Fruit fly (Drosophila melanogaster) whole organism, embryonic: ENCODE data around the gene CG12009.

Experiments
- CG11560 ChIP-seq: fragments of 200-800 bp; sonication (Bioruptor generic); IDR thresholded peaks from 3 replicates; pipeline ENCODE4 v1.3.6; 2022; ENCODE audit warnings: missing biosample characterization, missing genetic modification characterization
- CG12744 ChIP-seq: fragments of 200-800 bp; sonication (Bioruptor generic); optimal IDR thresholded peaks from 2 replicates; lab custom pipeline; 2016; ENCODE audit warnings: missing biosample characterization, missing genetic modification characterization
- CG6813 ChIP-seq: fragments of 200-800 bp; sonication (Bioruptor generic); optimal IDR thresholded peaks from 2 replicates; lab custom pipeline; 2017; ENCODE audit warnings: missing biosample characterization, missing genetic modification characterization, mild to moderate bottlenecking, moderate library complexity, missing genetic modification reagents
- Med ChIP-seq: fragments of 200-800 bp; sonication (Bioruptor generic); peaks from one replicate; lab custom pipeline; 2016; ENCODE audit warnings: missing biosample characterization, missing genetic modification characterization, mild to moderate bottlenecking, inconsistent platforms, moderate library complexity
- Scr ChIP-seq: fragments of 200-800 bp; sonication (Bioruptor generic); IDR thresholded peaks from 2 replicates; pipeline ENCODE4 v1.3.6; 2022; ENCODE audit warnings: missing biosample characterization, missing genetic modification characterization; ENCODE audit not compliant: partially characterized antibody
- her ChIP-seq: fragments of 200-800 bp; sonication (Bioruptor generic); optimal IDR thresholded peaks from 2 replicates; lab custom pipeline; 2016; ENCODE audit warnings: missing biosample characterization, missing genetic modification characterization
- rib ChIP-seq: fragments of 200-800 bp; sonication (Bioruptor generic); IDR thresholded peaks from 2 replicates; pipeline ENCODE4 v1.3.6; 2022; ENCODE audit warnings: missing biosample characterization, missing genetic modification characterization
- trem ChIP-seq: fragments of 200-800 bp; optimal IDR thresholded peaks from 3 replicates; lab custom pipeline; 2019; ENCODE audit warnings: missing biosample characterization, mild to moderate bottlenecking, missing genetic modification characterization, moderate library complexity

DNA sequence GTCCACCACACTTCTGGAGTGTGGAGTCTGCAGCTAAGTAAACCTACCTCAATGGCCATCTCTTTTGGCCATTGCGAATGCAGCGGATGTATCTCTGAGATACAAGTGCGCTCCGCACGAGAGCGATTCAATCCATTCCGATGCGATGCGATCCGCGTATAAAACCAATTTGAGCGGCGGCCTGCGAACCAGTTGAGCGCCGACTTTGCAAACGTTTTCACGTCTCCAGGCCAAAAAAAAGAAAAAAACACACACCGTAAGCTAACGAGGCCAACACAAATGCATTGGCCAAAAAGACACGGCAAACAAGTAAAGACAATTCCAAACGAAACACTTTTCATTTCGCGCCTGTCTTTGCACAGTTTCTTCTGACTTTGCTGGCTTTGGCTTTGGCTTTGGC lies 33.6 kb upstream of the CG12009 start, which contains the start of gene ckd:
- TF ChIP-seq rib (GFP tag; lab: Robert Waterston, UW) (no peak), her (no peak), Scr (no peak), CG6813 (GFP tag; lab: Kevin White, UChicago) (no peak), CG12744 (GFP tag; lab: Kevin White, UChicago) (no peak), Med (GFP tag; lab: Kevin White, UChicago) (no peak), CG11560 (no peak), trem (tag; lab: Kevin White, UChicago) (no peak)
